Fruit fly (Drosophila melanogaster) whole organism, embryonic: ENCODE measurements around the gene ich.

ENCODE experiments used
- B-H1 ChIP-seq: fragments of 200-800 bp; sonication (Bioruptor generic); IDR thresholded peaks from 3 replicates; pipeline ENCODE4 v1.3.6; 2022; ENCODE audit warnings: missing biosample characterization, missing genetic modification characterization
- CG11504 ChIP-seq: fragments of 200-800 bp; sonication (Bioruptor generic); optimal IDR thresholded peaks from 3 replicates; lab custom pipeline; 2019; ENCODE audit warnings: missing biosample characterization, mild to moderate bottlenecking, missing genetic modification characterization, moderate library complexity
- CG11695 ChIP-seq: fragments of 200-800 bp; sonication (Bioruptor generic); IDR thresholded peaks from 3 replicates; pipeline ENCODE4 v1.3.6; 2022; ENCODE audit warnings: missing biosample characterization, missing genetic modification characterization
- CG12659 ChIP-seq: fragments of 200-800 bp; sonication (Bioruptor generic); optimal IDR thresholded peaks from 3 replicates; lab custom pipeline; 2017; ENCODE audit warnings: mild to moderate bottlenecking, missing biosample characterization, missing genetic modification reagents, missing genetic modification characterization
- CG13624 ChIP-seq: fragments of 200-800 bp; sonication (Bioruptor generic); optimal IDR thresholded peaks from 2 replicates; lab custom pipeline; 2016; ENCODE audit warnings: missing biosample characterization, missing genetic modification characterization
- CG14050 ChIP-seq: fragments of 200-800 bp; sonication (Bioruptor generic); IDR thresholded peaks from 3 replicates; pipeline ENCODE4 v1.3.6; 2022; ENCODE audit warnings: missing biosample characterization, missing genetic modification characterization
- CG15269 ChIP-seq: fragments of 200-800 bp; sonication (Bioruptor generic); optimal IDR thresholded peaks from 2 replicates; lab custom pipeline; 2018; ENCODE audit warnings: missing biosample characterization, mild to moderate bottlenecking, missing genetic modification characterization, moderate library complexity
- CG1603 ChIP-seq: fragments of 200-800 bp; sonication (Bioruptor generic); optimal IDR thresholded peaks from 2 replicates; lab custom pipeline; 2019; ENCODE audit warnings: missing biosample characterization, mild to moderate bottlenecking, missing genetic modification characterization, moderate library complexity
- CG18262 ChIP-seq: fragments of 200-800 bp; optimal IDR thresholded peaks from 3 replicates; lab custom pipeline; 2019; ENCODE audit warnings: missing biosample characterization, mild to moderate bottlenecking, missing genetic modification characterization, moderate library complexity
- CG18476 ChIP-seq: fragments of 200-800 bp; sonication (Bioruptor generic); optimal IDR thresholded peaks from 2 replicates; lab custom pipeline; 2016; ENCODE audit warnings: missing biosample characterization, mild to moderate bottlenecking, missing genetic modification characterization
- CG2120 ChIP-seq: fragments of 200-800 bp; sonication (Bioruptor generic); optimal IDR thresholded peaks from 3 replicates; lab custom pipeline; 2016; ENCODE audit warnings: missing biosample characterization, missing genetic modification characterization
- CG31441 ChIP-seq: fragments of 200-800 bp; sonication (Bioruptor generic); IDR thresholded peaks from 2 replicates; pipeline ENCODE4 v1.3.6; 2022; ENCODE audit warnings: missing biosample characterization, missing genetic modification characterization
- CG32772 ChIP-seq: fragments of 200-800 bp; sonication (Bioruptor generic); IDR thresholded peaks from 2 replicates; pipeline ENCODE4 v1.3.6; 2022; ENCODE audit warnings: missing biosample characterization, missing genetic modification characterization
- CG6854 ChIP-seq: fragments of 200-800 bp; sonication (Bioruptor generic); optimal IDR thresholded peaks from 3 replicates; lab custom pipeline; 2017; ENCODE audit warnings: missing biosample characterization, mild to moderate bottlenecking, missing genetic modification characterization
- CG8089 ChIP-seq: fragments of 200-800 bp; sonication (Bioruptor generic); optimal IDR thresholded peaks from 3 replicates; lab custom pipeline; 2016; ENCODE audit warnings: missing biosample characterization, missing genetic modification characterization
- CG9609 ChIP-seq: fragments of 200-800 bp; sonication (Bioruptor generic); optimal IDR thresholded peaks from 3 replicates; lab custom pipeline; 2016; ENCODE audit warnings: missing biosample characterization, missing genetic modification characterization
- CG9727 ChIP-seq: fragments of 200-800 bp; sonication (Bioruptor generic); optimal IDR thresholded peaks from 3 replicates; lab custom pipeline; 2017; ENCODE audit warnings: missing biosample characterization, mild to moderate bottlenecking, missing genetic modification characterization
- CG9876 ChIP-seq: fragments of 200-800 bp; sonication (Bioruptor generic); optimal IDR thresholded peaks from 2 replicates; lab custom pipeline; 2016; ENCODE audit warnings: missing biosample characterization, missing genetic modification characterization
- Dll ChIP-seq: fragments of 200-800 bp; sonication (Bioruptor generic); IDR thresholded peaks from 4 replicates; pipeline ENCODE4 v1.3.6; 2022; ENCODE audit warnings: missing biosample characterization, missing genetic modification characterization; ENCODE audit not compliant: partially characterized antibody
- Doc3 ChIP-seq: fragments of 200-800 bp; sonication (Bioruptor generic); IDR thresholded peaks from 3 replicates; pipeline ENCODE4 v1.3.6; 2022; ENCODE audit warnings: missing biosample characterization, missing genetic modification characterization; ENCODE audit not compliant: partially characterized antibody
- Dp ChIP-seq: fragments of 200-800 bp; sonication (Bioruptor generic); optimal IDR thresholded peaks from 2 replicates; lab custom pipeline; 2018; ENCODE audit warnings: missing biosample characterization, mild to moderate bottlenecking, missing genetic modification characterization, moderate library complexity
- Dref ChIP-seq: fragments of 200-800 bp; sonication (Bioruptor generic); IDR thresholded peaks from 2 replicates; pipeline ENCODE4 v1.3.6; 2022; ENCODE audit warnings: missing biosample characterization, missing genetic modification characterization
- Eip74EF ChIP-seq, 2 experiments: fragments of 200-800 bp in 1 of 2; fragments of >200 bp in 1 of 2; sonication (Bioruptor generic) in 1 of 2; optimal IDR thresholded peaks; 2 replicates each; lab custom pipeline; 2017 to 2019; ENCODE audit warnings: missing biosample characterization in 2 of 2, missing genetic modification characterization in 2 of 2, mild to moderate bottlenecking in 1 of 2, moderate library complexity in 1 of 2
- HLH4C ChIP-seq: fragments of 200-800 bp; sonication (Bioruptor generic); IDR thresholded peaks from 3 replicates; pipeline ENCODE4 v1.3.6; 2022; ENCODE audit warnings: missing biosample characterization, missing genetic modification characterization; ENCODE audit not compliant: partially characterized antibody
- Hr3 ChIP-seq: fragments of 200-800 bp; sonication (Bioruptor generic); optimal IDR thresholded peaks from 3 replicates; lab custom pipeline; 2016; ENCODE audit warnings: missing biosample characterization, missing genetic modification characterization
- Hr78 ChIP-seq, 2 experiments: fragments of 200-800 bp in 1 of 2; fragments of >200 bp in 1 of 2; sonication (Bioruptor generic) in 1 of 2; optimal IDR thresholded peaks; 2 replicates each; lab custom pipeline; 2017 to 2019; ENCODE audit warnings: missing biosample characterization in 2 of 2, missing genetic modification characterization in 2 of 2, mild to moderate bottlenecking in 1 of 2, moderate library complexity in 1 of 2
- Max ChIP-seq: fragments of 200-800 bp; sonication (Bioruptor generic); optimal IDR thresholded peaks from 2 replicates; lab custom pipeline; 2016; ENCODE audit warnings: missing biosample characterization, mild to moderate bottlenecking, missing genetic modification characterization
- Med ChIP-seq: fragments of 200-800 bp; sonication (Bioruptor generic); peaks from one replicate; lab custom pipeline; 2016; ENCODE audit warnings: missing biosample characterization, missing genetic modification characterization, mild to moderate bottlenecking, inconsistent platforms, moderate library complexity
- Mes4 ChIP-seq: fragments of 200-800 bp; sonication (Bioruptor generic); optimal IDR thresholded peaks from 2 replicates; lab custom pipeline; 2016; ENCODE audit warnings: missing biosample characterization, missing genetic modification characterization
- Mrtf ChIP-seq: fragments of 200-800 bp; sonication (Bioruptor generic); IDR thresholded peaks from 3 replicates; pipeline ENCODE4 v1.3.6; 2022; ENCODE audit warnings: missing biosample characterization, missing genetic modification characterization
- Oli ChIP-seq: fragments of 200-800 bp; sonication (Bioruptor generic); optimal IDR thresholded peaks from 2 replicates; lab custom pipeline; 2018; ENCODE audit warnings: missing biosample characterization, mild to moderate bottlenecking, missing genetic modification characterization, moderate library complexity
- PHDP ChIP-seq: fragments of 200-800 bp; sonication (Bioruptor generic); optimal IDR thresholded peaks from 3 replicates; lab custom pipeline; 2018; ENCODE audit warnings: missing biosample characterization, mild to moderate bottlenecking, missing genetic modification characterization, moderate library complexity
- Sox100B ChIP-seq: fragments of 200-800 bp; sonication (Bioruptor generic); optimal IDR thresholded peaks from 3 replicates; lab custom pipeline; 2018; ENCODE audit warnings: missing biosample characterization, mild to moderate bottlenecking, missing genetic modification characterization
- Spps ChIP-seq: fragments of 200-800 bp; sonication (Bioruptor generic); optimal IDR thresholded peaks from 2 replicates; lab custom pipeline; 2018; ENCODE audit warnings: missing biosample characterization, mild to moderate bottlenecking, missing genetic modification characterization
- Vsx1 ChIP-seq: fragments of 200-800 bp; sonication (Bioruptor generic); optimal IDR thresholded peaks from 2 replicates; lab custom pipeline; 2017; ENCODE audit warnings: missing biosample characterization, mild to moderate bottlenecking, missing genetic modification characterization, missing genetic modification reagents
- ato ChIP-seq: fragments of 200-800 bp; sonication (Bioruptor generic); IDR thresholded peaks from 2 replicates; pipeline ENCODE4 v1.3.6; 2022; ENCODE audit warnings: missing biosample characterization, missing genetic modification characterization; ENCODE audit not compliant: partially characterized antibody
- bab2 ChIP-seq: fragments of 200-800 bp; sonication (Bioruptor generic); optimal IDR thresholded peaks from 2 replicates; lab custom pipeline; 2016; ENCODE audit warnings: missing biosample characterization, missing genetic modification characterization
- bowl ChIP-seq: fragments of 200-800 bp; sonication (Bioruptor generic); IDR thresholded peaks from 2 replicates; pipeline ENCODE4 v1.3.6; 2022; ENCODE audit warnings: missing biosample characterization, missing genetic modification characterization
- chinmo ChIP-seq: fragments of 200-800 bp; sonication (Bioruptor generic); IDR thresholded peaks from 4 replicates; pipeline ENCODE4 v1.3.6; 2022; ENCODE audit warnings: missing biosample characterization, missing genetic modification characterization; ENCODE audit not compliant: partially characterized antibody
- crol ChIP-seq: fragments of 200-800 bp; sonication (Bioruptor generic); IDR thresholded peaks from 2 replicates; pipeline ENCODE4 v1.3.6; 2022; ENCODE audit warnings: missing biosample characterization, missing genetic modification characterization
- dysf ChIP-seq: fragments of 200-800 bp; sonication (Bioruptor generic); IDR thresholded peaks from 3 replicates; pipeline ENCODE4 v1.3.6; 2022; ENCODE audit warnings: missing biosample characterization, missing genetic modification characterization
- gsb ChIP-seq: fragments of 200-800 bp; sonication (Bioruptor generic); IDR thresholded peaks from 2 replicates; pipeline ENCODE4 v1.3.6; 2022; ENCODE audit warnings: missing biosample characterization, missing genetic modification characterization
- ind ChIP-seq: fragments of 200-800 bp; sonication (Bioruptor generic); optimal IDR thresholded peaks from 3 replicates; lab custom pipeline; 2016; ENCODE audit warnings: missing biosample characterization, missing genetic modification characterization
- lola ChIP-seq, 3 experiments: fragments of >200 bp in 2 of 3; fragments of 200-800 bp in 1 of 3; sonication (Bioruptor generic) in 1 of 3; optimal IDR thresholded peaks; 2 replicates each; lab custom pipeline; 2017 to 2019; ENCODE audit warnings: missing biosample characterization in 3 of 3, missing genetic modification characterization in 3 of 3, mild to moderate bottlenecking in 1 of 3, moderate library complexity in 1 of 3
- pnt ChIP-seq: fragments of 200-800 bp; sonication (Bioruptor generic); optimal IDR thresholded peaks from 3 replicates; lab custom pipeline; 2016; ENCODE audit warnings: missing biosample characterization, missing genetic modification characterization
- stc ChIP-seq: fragments of 200-800 bp; sonication (Bioruptor generic); IDR thresholded peaks from 2 replicates; pipeline ENCODE4 v1.3.6; 2022; ENCODE audit warnings: missing biosample characterization, missing genetic modification characterization
- twi ChIP-seq: fragments of 200-800 bp; optimal IDR thresholded peaks from 2 replicates; lab custom pipeline; 2019; ENCODE audit warnings: missing biosample characterization, mild to moderate bottlenecking, missing genetic modification characterization, moderate library complexity
- zen ChIP-seq: fragments of 200-800 bp; sonication (Bioruptor generic); optimal IDR thresholded peaks from 3 replicates; lab custom pipeline; 2018; ENCODE audit warnings: missing biosample characterization, mild to moderate bottlenecking, missing genetic modification characterization, moderate library complexity

Gene ich

DNA sequence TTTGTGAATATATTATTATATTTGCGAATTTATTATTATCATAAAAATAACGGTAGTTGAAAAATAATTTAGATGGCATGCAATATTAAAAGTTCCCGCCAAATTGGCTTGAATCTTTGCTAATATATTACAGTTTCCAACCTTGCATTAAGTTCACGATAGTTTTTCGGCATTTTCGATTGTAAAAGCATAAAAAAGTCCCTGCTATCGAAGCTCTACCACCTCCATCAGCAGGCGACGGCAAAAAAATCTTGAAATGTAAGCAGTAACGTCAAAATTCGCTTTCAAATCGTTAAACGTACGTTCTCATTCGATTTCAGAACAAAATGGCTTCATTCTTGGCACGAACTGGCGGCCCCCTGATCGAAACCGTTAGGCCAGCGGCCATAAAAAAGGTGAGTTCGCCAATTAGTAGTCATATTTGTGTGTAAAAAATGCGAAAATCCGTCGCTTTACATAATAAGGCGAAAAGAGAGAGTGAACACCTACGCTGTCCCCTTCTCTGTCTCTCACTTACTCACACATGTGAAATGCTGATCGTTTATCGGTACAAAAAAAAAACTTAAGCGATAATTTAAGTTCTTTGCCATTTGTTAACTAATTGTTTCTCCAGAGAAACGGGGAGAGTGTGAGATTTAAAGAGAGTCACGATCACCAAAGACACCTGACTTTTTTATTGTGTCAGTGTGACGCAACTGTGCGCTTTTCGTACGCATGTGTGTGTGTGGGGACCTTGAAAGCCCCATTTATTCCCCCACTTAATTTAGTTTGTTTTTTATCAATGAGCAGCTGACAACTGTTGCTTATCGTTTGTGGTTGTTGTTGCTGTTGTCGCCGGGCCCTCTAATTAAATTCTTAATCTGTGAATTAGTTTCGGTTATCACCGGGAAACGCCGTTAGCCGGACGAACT, 24.1 kb downstream of the ich start, which contains the start of gene ScsbetaA (continued):
- peak; percentile 96 for TF ChIP-seq Dref (GFP tag; lab: Robert Waterston, UW)
- no peak for TF ChIP-seq bab2 (GFP tag; lab: Kevin White, UChicago)
- no peak for TF ChIP-seq CG18262 (tag; lab: Kevin White, UChicago)
- TF ChIP-seq Max (GFP tag; lab: Kevin White, UChicago): no peak
- TF ChIP-seq dysf (GFP tag; lab: Robert Waterston, UW): no peak
- peak; percentile 80 for TF ChIP-seq Dll (GFP tag; lab: Robert Waterston, UW)
- no peak for TF ChIP-seq gsb (GFP tag; lab: Robert Waterston, UW)
- no peak for TF ChIP-seq CG8089 (GFP tag; lab: Kevin White, UChicago)
- TF ChIP-seq CG31441 (GFP tag; lab: Robert Waterston, UW): no peak
- no peak for TF ChIP-seq ind (GFP tag; lab: Kevin White, UChicago)
- peak; percentile 86 for TF ChIP-seq chinmo (GFP tag; lab: Robert Waterston, UW)
- no peak for TF ChIP-seq twi (tag; lab: Kevin White, UChicago)
- TF ChIP-seq Sox100B (GFP tag; lab: Kevin White, UChicago): no peak
- TF ChIP-seq Mes4: no peak
- TF ChIP-seq CG1603 (tag; lab: Kevin White, UChicago): peak; percentile 70
- no peak for TF ChIP-seq CG11504 (tag; lab: Kevin White, UChicago)
- no peak for TF ChIP-seq bowl
- TF ChIP-seq zen (tag; lab: Kevin White, UChicago): no peak
- no peak for TF ChIP-seq CG13624 (GFP tag; lab: Kevin White, UChicago)
- TF ChIP-seq CG12659: peak; percentile 54
- no peak for TF ChIP-seq CG32772 (GFP tag; lab: Robert Waterston, UW)
- no peak for TF ChIP-seq Oli (tag; lab: Kevin White, UChicago)
- no peak for TF ChIP-seq CG18476 (GFP tag; lab: Kevin White, UChicago)
- no peak for TF ChIP-seq CG11695 (GFP tag; lab: Robert Waterston, UW)
- no peak for TF ChIP-seq CG9876
- TF ChIP-seq Vsx1 (GFP tag; lab: Kevin White, UChicago): peak; percentile 13
- TF ChIP-seq Med (GFP tag; lab: Kevin White, UChicago): peak; percentile 75
- no peak for TF ChIP-seq Hr3 (GFP tag; lab: Kevin White, UChicago)
- TF ChIP-seq Mrtf (GFP tag; lab: Robert Waterston, UW): no peak
- TF ChIP-seq PHDP (tag; lab: Kevin White, UChicago): no peak
- peak; percentile 97 for TF ChIP-seq Dp (GFP tag; lab: Kevin White, UChicago)
- TF ChIP-seq Spps (tag; lab: Kevin White, UChicago): no peak
- no peak for TF ChIP-seq stc (GFP tag; lab: Robert Waterston, UW)
- TF ChIP-seq Hr78 (GFP tag; optimal IDR thresholded peaks at IDR 0.05; lab: Kevin White, UChicago): no peak
- TF ChIP-seq Eip74EF (GFP tag; optimal IDR thresholded peaks at IDR 0.05; lab: Kevin White, UChicago): no peak
- peak; percentile 75 for TF ChIP-seq HLH4C (GFP tag; lab: Robert Waterston, UW)
- TF ChIP-seq lola (GFP tag; optimal IDR thresholded peaks at IDR 0.05; lab: Kevin White, UChicago): no peak
- no peak for TF ChIP-seq pnt (GFP tag; lab: Kevin White, UChicago)
- TF ChIP-seq B-H1 (GFP tag; lab: Robert Waterston, UW): no peak
- TF ChIP-seq ato (GFP tag; lab: Robert Waterston, UW): peak; percentile 63; the same call in 1 of the 2 replicates
- no peak for TF ChIP-seq crol (GFP tag; lab: Robert Waterston, UW)
- TF ChIP-seq CG9727 (GFP tag; lab: Kevin White, UChicago): no peak
- TF ChIP-seq CG9609 (GFP tag; lab: Kevin White, UChicago): no peak
- TF ChIP-seq Doc3 (GFP tag; lab: Robert Waterston, UW): peak; percentile 59; the same call in 2 of the 3 replicates
- TF ChIP-seq CG6854: no peak
- no peak for TF ChIP-seq CG14050 (GFP tag; lab: Robert Waterston, UW)
- TF ChIP-seq CG15269: no peak
- peak; percentile 2 for TF ChIP-seq CG2120 (GFP tag; lab: Kevin White, UChicago)
